Fruit fly (Drosophila melanogaster): Measurements from ENCODE around the gene CG9547.

The CG9547 gene

dm6 chr2L:6490783-6491249 is 3.5 kb downstream of the CG9547 start, which contains the start of the genes Phf5a and CG31638 (continued):
- TF ChIP-seq Fer1 (GFP tag; optimal IDR thresholded peaks at IDR 0.05) (peak; percentile 94), CG8281 (tag; optimal IDR thresholded peaks at IDR 0.05) (peak; percentile 84), sob (GFP tag; IDR thresholded peaks at IDR 0.05) (peak; percentile 71), Sry-δ (GFP tag; optimal IDR thresholded peaks at IDR 0.05) (no peak), luna (GFP tag; optimal IDR thresholded peaks at IDR 0.05) (no peak), mirr (GFP tag; optimal IDR thresholded peaks at IDR 0.05) (peak; percentile 70), CG11723 (GFP tag; optimal IDR thresholded peaks at IDR 0.05) (peak; percentile 69)

- TF ChIP-seq CG10267 (tag; optimal IDR thresholded peaks at IDR 0.05): peak; percentile 95
- TF ChIP-seq cato (GFP tag; optimal IDR thresholded peaks at IDR 0.05; ENCODE audit: borderline replicate concordance): no peak
- peak; percentile 75; the same call in 1 of the 2 replicates for TF ChIP-seq CG3847 (GFP tag; IDR thresholded peaks at IDR 0.05)
- TF ChIP-seq Usf (GFP tag; optimal IDR thresholded peaks at IDR 0.05): no peak
- no peak for TF ChIP-seq otp (GFP tag; IDR thresholded peaks at IDR 0.05)
- peak; percentile 31; the same call in 1 of the 2 replicates for TF ChIP-seq lmd (GFP tag; IDR thresholded peaks at IDR 0.05)
- no peak for TF ChIP-seq CG1529 (GFP tag; optimal IDR thresholded peaks at IDR 0.05)
- peak; percentile 75 for TF ChIP-seq Sry-δ (GFP tag; optimal IDR thresholded peaks at IDR 0.05)
- no peak for TF ChIP-seq Sry-β (GFP tag; optimal IDR thresholded peaks at IDR 0.05)
- TF ChIP-seq CG4707 (GFP tag; optimal IDR thresholded peaks at IDR 0.05): no peak
- peak; percentile 57 for TF ChIP-seq CG1647 (GFP tag; optimal IDR thresholded peaks at IDR 0.05)
- TF ChIP-seq CG32532 (GFP tag; IDR thresholded peaks at IDR 0.05): peak; percentile 56; the same call in 1 of the 2 replicates
- peak; percentile 63 for TF ChIP-seq CG12104 (GFP tag; optimal IDR thresholded peaks at IDR 0.05)
- TF ChIP-seq Stat92E (GFP tag; optimal IDR thresholded peaks at IDR 0.05): no peak
- TF ChIP-seq jumu (GFP tag; optimal IDR thresholded peaks at IDR 0.05): no peak
- peak; percentile 49 for TF ChIP-seq Blimp-1 (GFP tag; optimal IDR thresholded peaks at IDR 0.05)
- TF ChIP-seq CHES-1-like (GFP tag; optimal IDR thresholded peaks at IDR 0.05): peak; percentile 62
- TF ChIP-seq CG7839 (tag; optimal IDR thresholded peaks at IDR 0.05): peak; percentile 45
- TF ChIP-seq NfI (GFP tag; optimal IDR thresholded peaks at IDR 0.05): peak; percentile 62
- TF ChIP-seq CG1602 (GFP tag; optimal IDR thresholded peaks at IDR 0.05): peak; percentile 4
- no peak for TF ChIP-seq z (GFP tag; IDR thresholded peaks at IDR 0.05)
- TF ChIP-seq Trl (optimal IDR thresholded peaks at IDR 0.05): no peak
- peak; percentile 79 for TF ChIP-seq Trl (GFP tag; optimal IDR thresholded peaks at IDR 0.05)
- peak; percentile 58 for TF ChIP-seq gsb-n (tag; optimal IDR thresholded peaks at IDR 0.05)
- no peak for TF ChIP-seq esg (GFP tag; conservative IDR thresholded peaks at IDR 0.05)
- peak; percentile 50 for TF ChIP-seq mam (GFP tag; optimal IDR thresholded peaks at IDR 0.05)
- TF ChIP-seq vfl (GFP tag; optimal IDR thresholded peaks at IDR 0.05): peak; percentile 60
- TF ChIP-seq CG9797 (GFP tag; optimal IDR thresholded peaks at IDR 0.05): peak; percentile 81
- TF ChIP-seq CG34422 (GFP tag; IDR thresholded peaks at IDR 0.05): 0 out of 3 replicates have a peak, but pooled peaks have one; percentile 28
- peak; percentile 60 for TF ChIP-seq caup (GFP tag; optimal IDR thresholded peaks at IDR 0.05; ENCODE audit: severe bottlenecking)
- TF ChIP-seq CG6654 (GFP tag; optimal IDR thresholded peaks at IDR 0.05): no peak
- TF ChIP-seq nau (GFP tag; optimal IDR thresholded peaks at IDR 0.05): no peak
- TF ChIP-seq CG10979 (tag; optimal IDR thresholded peaks at IDR 0.05): peak; percentile 31
- no peak for TF ChIP-seq trh (GFP tag; optimal IDR thresholded peaks at IDR 0.05)
- peak in 1 of 2 experiments; percentile 36 for TF ChIP-seq bsh (GFP tag; optimal IDR thresholded peaks at IDR 0.05)
- peak; percentile 52 for TF ChIP-seq Mes4 (GFP tag; optimal IDR thresholded peaks at IDR 0.05)
- no peak for TF ChIP-seq sc (optimal IDR thresholded peaks at IDR 0.05)
- TF ChIP-seq sc (GFP tag; optimal IDR thresholded peaks at IDR 0.05): peak; percentile 15
- no peak for TF ChIP-seq toy (GFP tag; IDR thresholded peaks at IDR 0.05)
- peak; percentile 86 for TF ChIP-seq sna (GFP tag; IDR thresholded peaks at IDR 0.05; ENCODE audit: partially characterized antibody)
- no peak for TF ChIP-seq klu (GFP tag; IDR thresholded peaks at IDR 0.05)
- peak; percentile 46 for TF ChIP-seq CG18011 (GFP tag; optimal IDR thresholded peaks at IDR 0.05)
- no peak for TF ChIP-seq CG31365 (tag; optimal IDR thresholded peaks at IDR 0.05)
Observed at dm6 chr2L:6488676-6489140, 5.6 kb downstream of the CG9547 start, which contains the start of the genes KFase and epsilonCOP. Gene KFase, minus strand, starts transcription at chr2L:6488756. Gene epsilonCOP, plus strand, starts transcription at chr2L:6489090.

Data from whole organism, embryonic.